Worm (Caenorhabditis elegans): ENCODE data around the gene F20D6.12.

DNA sequence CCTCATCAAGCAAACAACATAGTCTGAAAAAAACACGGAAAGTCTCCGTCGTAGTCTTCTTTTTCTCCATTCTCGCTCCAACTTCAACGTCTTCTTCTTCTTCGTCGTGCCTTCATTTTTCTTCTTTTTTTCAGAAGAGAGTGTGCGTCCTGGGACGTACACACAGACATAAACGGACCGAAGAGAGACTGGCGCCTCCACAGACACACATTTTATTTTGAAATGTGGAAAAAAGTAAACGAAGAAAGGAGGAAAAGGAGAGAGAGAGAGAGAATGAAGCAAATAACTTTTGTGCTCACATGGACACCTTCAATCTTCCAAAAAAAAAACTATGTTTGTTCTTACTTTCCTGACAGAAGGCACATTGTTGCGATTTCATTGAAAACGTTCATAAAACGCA lies 25.2 kb upstream of the F20D6.12 start:
- TF ChIP-seq hmbx-1 (tag; optimal IDR thresholded peaks at IDR 0.05) (no peak), ets-7 (tag; optimal IDR thresholded peaks at IDR 0.05) (no peak), flt-1 (GFP tag; IDR thresholded peaks at IDR 0.05) (no peak), hnd-1 (tag; optimal IDR thresholded peaks at IDR 0.05) (no peak)
